Worm (Caenorhabditis elegans): ENCODE data around the gene kin-19.

The kin-19 gene

ce11 chrIII:4107929-4108520 lies 21.6 kb upstream of the kin-19 start:
- TF ChIP-seq ama-1 (optimal IDR thresholded peaks at IDR 0.05) (no peak), nhr-76 (tag; optimal IDR thresholded peaks at IDR 0.05) (no peak), lin-39 (tag; optimal IDR thresholded peaks at IDR 0.05) (peak; percentile 90), nfya-1 (tag; optimal IDR thresholded peaks at IDR 0.05; ENCODE audit: insufficient read depth) (peak; percentile 57)

ce11 chrIII:4107227-4107626 lies 20.8 kb upstream of the kin-19 start:
- TF ChIP-seq ceh-9 (tag; optimal IDR thresholded peaks at IDR 0.05) (no peak), mdl-1 (tag; optimal IDR thresholded peaks at IDR 0.05) (no peak), nhr-237 (tag; optimal IDR thresholded peaks at IDR 0.05) (no peak), jun-1 (tag; optimal IDR thresholded peaks at IDR 0.05) (no peak), mml-1 (tag; optimal IDR thresholded peaks at IDR 0.05) (no peak)

ce11 chrIII:4106611-4107010 lies 20.2 kb upstream of the kin-19 start:
- TF ChIP-seq R02D3.7 (tag; optimal IDR thresholded peaks at IDR 0.05) = no peak
- no peak for TF ChIP-seq ceh-16 (tag; optimal IDR thresholded peaks at IDR 0.05)
- no peak for TF ChIP-seq eor-1 (tag; optimal IDR thresholded peaks at IDR 0.05)
- no peak for TF ChIP-seq ztf-11 (tag; optimal IDR thresholded peaks at IDR 0.05)
- no peak for TF ChIP-seq nhr-11 (tag; optimal IDR thresholded peaks at IDR 0.05)
- TF ChIP-seq sea-2 (GFP tag; optimal IDR thresholded peaks at IDR 0.05) = no peak
- no peak for TF ChIP-seq nhr-67 (tag; optimal IDR thresholded peaks at IDR 0.05)
- TF ChIP-seq nhr-76 (tag; optimal IDR thresholded peaks at IDR 0.05) = no peak
- TF ChIP-seq mml-1 (tag; optimal IDR thresholded peaks at IDR 0.05) = no peak
- TF ChIP-seq fos-1 (tag; optimal IDR thresholded peaks at IDR 0.05) = no peak
- TF ChIP-seq tbx-2 (tag; optimal IDR thresholded peaks at IDR 0.05) = no peak
- TF ChIP-seq zag-1 (tag; optimal IDR thresholded peaks at IDR 0.05) = no peak
- no peak for TF ChIP-seq egl-5 (tag; optimal IDR thresholded peaks at IDR 0.05)
- no peak for TF ChIP-seq unc-39 (tag; optimal IDR thresholded peaks at IDR 0.05)
- no peak for TF ChIP-seq fkh-2 (tag; optimal IDR thresholded peaks at IDR 0.05)
- TF ChIP-seq lsy-12 (tag; optimal IDR thresholded peaks at IDR 0.05) = no peak

- TF ChIP-seq nhr-12 (tag; optimal IDR thresholded peaks at IDR 0.05) (no peak), nhr-67 (tag; optimal IDR thresholded peaks at IDR 0.05) (no peak), fos-1 (tag; optimal IDR thresholded peaks at IDR 0.05) (no peak)
Observed at ce11 chrIII:4103171-4103570, 16.7 kb upstream of the kin-19 start.

- peak; percentile 95 for TF ChIP-seq elt-1 (tag; optimal IDR thresholded peaks at IDR 0.05)
- TF ChIP-seq ZK546.5 (tag; optimal IDR thresholded peaks at IDR 0.05) = no peak
- TF ChIP-seq nhr-77 (tag; optimal IDR thresholded peaks at IDR 0.05) = no peak
- TF ChIP-seq nhr-23 (tag; optimal IDR thresholded peaks at IDR 0.05) = no peak
Observed at ce11 chrIII:4102039-4102438, 15.6 kb upstream of the kin-19 start.

- TF ChIP-seq ztf-4 (tag; optimal IDR thresholded peaks at IDR 0.05) = no peak
- no peak for TF ChIP-seq jun-1 (tag; optimal IDR thresholded peaks at IDR 0.05)
- no peak for TF ChIP-seq elt-2 (tag; optimal IDR thresholded peaks at IDR 0.05)
- no peak for TF ChIP-seq nhr-43 (tag; optimal IDR thresholded peaks at IDR 0.05; ENCODE audit: poor library complexity, severe bottlenecking)
- TF ChIP-seq ceh-16 (tag; optimal IDR thresholded peaks at IDR 0.05) = no peak
- TF ChIP-seq ztf-11 (tag; optimal IDR thresholded peaks at IDR 0.05) = no peak
- TF ChIP-seq ama-1 (optimal IDR thresholded peaks at IDR 0.05) = no peak
- TF ChIP-seq nhr-12 (tag; optimal IDR thresholded peaks at IDR 0.05) = no peak
- no peak for TF ChIP-seq mdl-1 (tag; optimal IDR thresholded peaks at IDR 0.05)
- no peak for TF ChIP-seq ceh-82 (tag; optimal IDR thresholded peaks at IDR 0.05)
- TF ChIP-seq lin-39 (tag; optimal IDR thresholded peaks at IDR 0.05) = no peak
- no peak for TF ChIP-seq daf-12 (tag; optimal IDR thresholded peaks at IDR 0.05)
- no peak for TF ChIP-seq nhr-23 (tag; optimal IDR thresholded peaks at IDR 0.05)
- TF ChIP-seq fkh-2 (tag; optimal IDR thresholded peaks at IDR 0.05) = no peak
- no peak for TF ChIP-seq pqm-1 (tag; optimal IDR thresholded peaks at IDR 0.05)
- TF ChIP-seq nhr-237 (tag; optimal IDR thresholded peaks at IDR 0.05) = no peak
- no peak for TF ChIP-seq sea-2 (GFP tag; optimal IDR thresholded peaks at IDR 0.05)
- TF ChIP-seq skn-1 (tag; optimal IDR thresholded peaks at IDR 0.05) = no peak
- TF ChIP-seq nhr-11 (tag; optimal IDR thresholded peaks at IDR 0.05) = no peak
Observed at ce11 chrIII:4101016-4101415, 14.6 kb upstream of the kin-19 start.

Measured in whole organism, L3 larva.